Worm (Caenorhabditis elegans): ENCODE results near the gene faah-6.

faah-6 gene

ce11 chrIII:11683038-11683437 lies 32.8 kb downstream of the faah-6 start:
- no peak for TF ChIP-seq gei-17 (GFP tag; optimal IDR thresholded peaks at IDR 0.05)
- no peak for TF ChIP-seq sea-2 (GFP tag; IDR thresholded peaks at IDR 0.05)
- no peak for TF ChIP-seq let-607 (tag; optimal IDR thresholded peaks at IDR 0.05)
- no peak for TF ChIP-seq repo-1 (tag; optimal IDR thresholded peaks at IDR 0.05)
- TF ChIP-seq egrh-3 (GFP tag; IDR thresholded peaks at IDR 0.05), result peak; percentile 66; the same call in 1 of the 2 replicates
- peak; percentile 83 for TF ChIP-seq zfh-2 (GFP tag; conservative IDR thresholded peaks at IDR 0.05)
- TF ChIP-seq cebp-1 (GFP tag; IDR thresholded peaks at IDR 0.05), result no peak
- no peak for TF ChIP-seq cebp-1 (tag; optimal IDR thresholded peaks at IDR 0.05)
- TF ChIP-seq snpc-1.1 (tag; optimal IDR thresholded peaks at IDR 0.05; ENCODE audit: insufficient read depth), result no peak
- TF ChIP-seq mcd-1 (GFP tag; IDR thresholded peaks at IDR 0.05), result 0 out of 2 replicates have a peak, but pooled peaks have one; percentile 6
- TF ChIP-seq athp-1 (tag; optimal IDR thresholded peaks at IDR 0.05), result no peak
- TF ChIP-seq ceh-100 (GFP tag; IDR thresholded peaks at IDR 0.05), result no peak
- no peak for TF ChIP-seq B0336.3 (GFP tag; IDR thresholded peaks at IDR 0.05)
- no peak for TF ChIP-seq chd-7 (tag; optimal IDR thresholded peaks at IDR 0.05)
- TF ChIP-seq nfyb-1 (GFP tag; IDR thresholded peaks at IDR 0.05), result 0 out of 2 replicates have a peak, but pooled peaks have one; percentile 30

ce11 chrIII:11683790-11684189 lies 33.5 kb downstream of the faah-6 start:
- TF ChIP-seq cebp-2 (GFP tag; IDR thresholded peaks at IDR 0.05) (0 out of 2 replicates have a peak, but pooled peaks have one; percentile 38), nfyb-1 (GFP tag; IDR thresholded peaks at IDR 0.05) (0 out of 2 replicates have a peak, but pooled peaks have one; percentile 39), D2030.7 (GFP tag; IDR thresholded peaks at IDR 0.05) (no peak), tbp1 (GFP tag; optimal IDR thresholded peaks at IDR 0.05) (no peak), mes-4 (tag; optimal IDR thresholded peaks at IDR 0.05) (no peak)

ce11 chrIII:11684770-11685169 lies 34.5 kb downstream of the faah-6 start:
- TF ChIP-seq K11D2.4 (GFP tag; IDR thresholded peaks at IDR 0.05) (no peak), ztf-26 (tag; optimal IDR thresholded peaks at IDR 0.05) (no peak), let-526 (GFP tag; IDR thresholded peaks at IDR 0.05) (no peak), hlh-26 (GFP tag; conservative IDR thresholded peaks at IDR 0.05) (no peak), rec-8 (tag; optimal IDR thresholded peaks at IDR 0.05) (no peak), snpc-4 (GFP tag; optimal IDR thresholded peaks at IDR 0.05) (no peak), snpc-4 (tag; optimal IDR thresholded peaks at IDR 0.05) (no peak), madf-10 (tag; optimal IDR thresholded peaks at IDR 0.05) (peak; percentile 7), ceh-79 (tag; optimal IDR thresholded peaks at IDR 0.05) (no peak), ceh-58 (GFP tag; IDR thresholded peaks at IDR 0.05) (no peak), unc-62 (GFP tag; optimal IDR thresholded peaks at IDR 0.05) (no peak), pha-4 (tag; optimal IDR thresholded peaks at IDR 0.05) (no peak), F57A8.1 (GFP tag; optimal IDR thresholded peaks at IDR 0.05) (no peak), nhr-27 (tag; optimal IDR thresholded peaks at IDR 0.05) (no peak), xnd-1 (tag; optimal IDR thresholded peaks at IDR 0.05) (no peak), let-607 (tag; optimal IDR thresholded peaks at IDR 0.05) (peak in 1 of 2 experiments; percentile 5), K12H6.12 (tag; optimal IDR thresholded peaks at IDR 0.05) (no peak), lin-26 (GFP tag; IDR thresholded peaks at IDR 0.05) (no peak), atf-7 (tag; optimal IDR thresholded peaks at IDR 0.05) (peak; percentile 96), ceh-91 (GFP tag; IDR thresholded peaks at IDR 0.05) (no peak), lir-1 (GFP tag; conservative IDR thresholded peaks at IDR 0.05) (no peak), ceh-40 (GFP tag; IDR thresholded peaks at IDR 0.05) (no peak), die-1 (tag; optimal IDR thresholded peaks at IDR 0.05) (no peak), F52B5.7 (tag; optimal IDR thresholded peaks at IDR 0.05) (no peak), ZK185.1 (tag; optimal IDR thresholded peaks at IDR 0.05; ENCODE audit: poor library complexity, severe bottlenecking) (no peak), Y67H2A.10 (GFP tag; conservative IDR thresholded peaks at IDR 0.05) (no peak), nhr-80 (tag; optimal IDR thresholded peaks at IDR 0.05) (peak; percentile 67), lin-40 (tag; optimal IDR thresholded peaks at IDR 0.05) (peak; percentile 45), tbp1 (GFP tag; optimal IDR thresholded peaks at IDR 0.05) (peak; percentile 30), athp-1 (tag; optimal IDR thresholded peaks at IDR 0.05) (no peak)

All from whole organism, young adult.